Worm (Caenorhabditis elegans) whole organism, L1 larva: Measurements from ENCODE around the gene msp-49.

Source experiments
- C04F5.9 ChIP-seq: sonication (generic microtip); optimal IDR thresholded peaks from 2 replicates; lab custom pipeline; 2016; ENCODE audit warnings: missing genetic modification characterization, missing compliant biosample characterization
- C16A3.4 ChIP-seq: fragments of 150-350 bp; optimal IDR thresholded peaks from 2 replicates; lab custom pipeline; 2014; ENCODE audit warnings: missing biosample characterization, missing genetic modification characterization
- Y116A8C.19 ChIP-seq: sonication (generic microtip); optimal IDR thresholded peaks from 2 replicates; lab custom pipeline; 2016; ENCODE audit warnings: missing compliant biosample characterization, missing genetic modification characterization, borderline replicate concordance
- aly-2 ChIP-seq: fragments of 150-350 bp; optimal IDR thresholded peaks from 2 replicates; lab custom pipeline; 2014; ENCODE audit warnings: missing biosample characterization, missing genetic modification characterization
- blmp-1 ChIP-seq: fragments of 150-350 bp; optimal IDR thresholded peaks from 2 replicates; lab custom pipeline; 2014; ENCODE audit warnings: missing biosample characterization, missing genetic modification characterization
- ceh-82 ChIP-seq, 3 experiments: fragments of 150-350 bp in 1 of 3; sonication (generic microtip) in 2 of 3; optimal IDR thresholded peaks; 2 replicates each; lab custom pipeline; 2014 to 2017; ENCODE audit warnings: missing biosample characterization in 3 of 3, missing genetic modification characterization in 3 of 3
- ceh-90 ChIP-seq: sonication (generic microtip); optimal IDR thresholded peaks from 2 replicates; lab custom pipeline; 2016; ENCODE audit warnings: missing genetic modification characterization, missing compliant biosample characterization
- dpl-1 ChIP-seq, 3 experiments: fragments of 150-350 bp in 2 of 3; sonication (generic microtip) in 1 of 3; optimal IDR thresholded peaks; 2 replicates each; lab custom pipeline; 2014 to 2017; ENCODE audit warnings: missing biosample characterization in 3 of 3, missing genetic modification characterization in 3 of 3, missing genetic modification reagents in 3 of 3
- dsc-1 ChIP-seq: sonication (generic microtip); optimal IDR thresholded peaks from 2 replicates; lab custom pipeline; 2016; ENCODE audit warnings: mild to moderate bottlenecking, missing genetic modification characterization, missing compliant biosample characterization
- efl-1 ChIP-seq, 4 experiments: fragments of 150-350 bp; optimal IDR thresholded peaks in 3 of 4; peaks in 1 of 4; 1 replicate in 1 of 4; 2 replicates in 3 of 4; lab custom pipeline; 2014; ENCODE audit warnings: missing biosample characterization in 2 of 4, missing genetic modification characterization in 2 of 4, missing genetic modification reagents in 2 of 4
- egl-13 ChIP-seq: sonication (generic microtip); optimal IDR thresholded peaks from 2 replicates; lab custom pipeline; 2016; ENCODE audit warnings: missing genotype, missing genetic modification reagents, missing genetic modification characterization, missing compliant biosample characterization
- egl-27 ChIP-seq, 2 experiments: fragments of 150-350 bp in 1 of 2; sonication (generic microtip); optimal IDR thresholded peaks; 3 replicates each; lab custom pipeline; 2017 to 2018; ENCODE audit warnings: missing biosample characterization in 2 of 2, missing genetic modification characterization in 2 of 2, missing genetic modification reagents in 2 of 2
- elt-2 ChIP-seq: sonication (generic microtip); optimal IDR thresholded peaks from 2 replicates; lab custom pipeline; 2016; ENCODE audit warnings: missing genetic modification characterization, mild to moderate bottlenecking, inconsistent platforms, missing compliant biosample characterization, missing genetic modification reagents
- fkh-4 ChIP-seq: sonication (generic microtip); optimal IDR thresholded peaks from 2 replicates; lab custom pipeline; 2016; ENCODE audit warnings: missing compliant biosample characterization, missing genetic modification characterization, borderline replicate concordance
- fkh-8 ChIP-seq: sonication (generic microtip); optimal IDR thresholded peaks from 2 replicates; lab custom pipeline; 2016; ENCODE audit warnings: mild to moderate bottlenecking, missing genetic modification characterization, missing compliant biosample characterization
- grh-1 ChIP-seq: fragments of 200-800 bp; sonication (Bioruptor generic); IDR thresholded peaks from 2 replicates; pipeline ENCODE4 v1.3.6; 2022; ENCODE audit warnings: missing genetic modification reagents, missing genetic modification characterization, missing compliant biosample characterization
- hlh-17 ChIP-seq: fragments of 200-800 bp; sonication (Bioruptor generic); optimal IDR thresholded peaks from 2 replicates; lab custom pipeline; 2018; ENCODE audit warnings: missing genetic modification characterization, mild to moderate bottlenecking, missing compliant biosample characterization, moderate library complexity, borderline replicate concordance
- hlh-4 ChIP-seq: sonication (generic microtip); optimal IDR thresholded peaks from 2 replicates; lab custom pipeline; 2016; ENCODE audit warnings: mild to moderate bottlenecking, missing genetic modification characterization, missing compliant biosample characterization
- hpl-2 ChIP-seq: fragments of 150-350 bp; optimal IDR thresholded peaks from 2 replicates; lab custom pipeline; 2014; ENCODE audit warnings: missing biosample characterization, missing genetic modification reagents, missing genetic modification characterization
- jun-1 ChIP-seq: fragments of 150-350 bp; optimal IDR thresholded peaks from 2 replicates; lab custom pipeline; 2014; ENCODE audit warnings: missing biosample characterization, missing genetic modification reagents, missing genetic modification characterization
- lin-14 ChIP-seq: fragments of 200-800 bp; sonication (Bioruptor generic); optimal IDR thresholded peaks from 2 replicates; lab custom pipeline; 2018; ENCODE audit warnings: mild to moderate bottlenecking, missing genetic modification characterization, moderate library complexity, missing compliant biosample characterization
- lin-35 ChIP-seq, 2 experiments: fragments of 150-350 bp; optimal IDR thresholded peaks; 2 replicates each; lab custom pipeline; 2014; ENCODE audit warnings: missing biosample characterization in 2 of 2, missing genetic modification characterization in 2 of 2, missing genetic modification reagents in 2 of 2
- lir-3 ChIP-seq: sonication (generic microtip); optimal IDR thresholded peaks from 2 replicates; lab custom pipeline; 2016; ENCODE audit warnings: mild to moderate bottlenecking, missing genetic modification characterization, moderate library complexity, missing compliant biosample characterization; ENCODE audit not compliant: poor library complexity
- lsy-2 ChIP-seq, 2 experiments: fragments of 150-350 bp; optimal IDR thresholded peaks; 2 replicates each; lab custom pipeline; 2014; ENCODE audit warnings: missing biosample characterization in 2 of 2, missing genetic modification characterization in 2 of 2
- mab-9 ChIP-seq: fragments of 200-800 bp; sonication (Bioruptor generic); IDR thresholded peaks from 2 replicates; pipeline ENCODE4 v1.3.6; 2022; ENCODE audit warnings: missing genetic modification reagents, missing genetic modification characterization, missing compliant biosample characterization
- mdl-1 ChIP-seq, 2 experiments: fragments of 150-350 bp; optimal IDR thresholded peaks; 2 replicates each; lab custom pipeline; 2014 to 2017; ENCODE audit warnings: missing biosample characterization in 2 of 2, missing genetic modification characterization in 2 of 2, inconsistent platforms in 1 of 2
- mef-2 ChIP-seq: fragments of 150-350 bp; optimal IDR thresholded peaks from 2 replicates; lab custom pipeline; 2014; ENCODE audit warnings: missing biosample characterization, missing genetic modification characterization
- nhr-12 ChIP-seq: sonication (generic microtip); optimal IDR thresholded peaks from 2 replicates; lab custom pipeline; 2017; ENCODE audit warnings: missing biosample characterization, missing genetic modification characterization
- nhr-19 ChIP-seq: fragments of 200-800 bp; sonication (Bioruptor generic); conservative IDR thresholded peaks from 2 replicates; pipeline ENCODE4 v1.3.6; 2022; ENCODE audit warnings: missing genetic modification characterization, missing compliant biosample characterization
- nhr-20 ChIP-seq: sonication (generic microtip); optimal IDR thresholded peaks from 2 replicates; lab custom pipeline; 2016; ENCODE audit warnings: mild to moderate bottlenecking, missing genetic modification characterization, missing compliant biosample characterization
- nhr-237 ChIP-seq: fragments of 150-350 bp; optimal IDR thresholded peaks from 2 replicates; lab custom pipeline; 2014; ENCODE audit warnings: missing biosample characterization, missing genetic modification characterization
- nhr-47 ChIP-seq: sonication (generic microtip); optimal IDR thresholded peaks from 2 replicates; lab custom pipeline; 2016; ENCODE audit warnings: mild to moderate bottlenecking, missing genetic modification characterization, moderate library complexity, missing compliant biosample characterization
- nhr-71 ChIP-seq: sonication (generic microtip); optimal IDR thresholded peaks from 2 replicates; lab custom pipeline; 2016; ENCODE audit warnings: mild to moderate bottlenecking, missing genetic modification characterization, moderate library complexity, missing compliant biosample characterization
- nhr-76 ChIP-seq: sonication (generic microtip); optimal IDR thresholded peaks from 2 replicates; lab custom pipeline; 2017; ENCODE audit warnings: missing biosample characterization, missing genetic modification characterization
- nhr-77 ChIP-seq: fragments of 150-350 bp; optimal IDR thresholded peaks from 2 replicates; lab custom pipeline; 2014; ENCODE audit warnings: missing biosample characterization, missing genetic modification characterization
- nhr-84 ChIP-seq: sonication (generic microtip); optimal IDR thresholded peaks from 2 replicates; lab custom pipeline; 2017; ENCODE audit warnings: missing biosample characterization, missing genetic modification characterization
- nhr-85 ChIP-seq: sonication (generic microtip); peaks from one replicate; lab custom pipeline; 2016; ENCODE audit warnings: missing genetic modification characterization, inconsistent platforms, missing compliant biosample characterization
- nhr-90 ChIP-seq: sonication (generic microtip); optimal IDR thresholded peaks from 2 replicates; lab custom pipeline; 2016; ENCODE audit warnings: mild to moderate bottlenecking, missing genetic modification characterization, missing compliant biosample characterization; ENCODE audit not compliant: poor library complexity
- pag-3 ChIP-seq: sonication (generic microtip); optimal IDR thresholded peaks from 2 replicates; lab custom pipeline; 2017; ENCODE audit warnings: missing genetic modification characterization, mild to moderate bottlenecking, missing compliant biosample characterization, antibody characterized with exemption, borderline replicate concordance; ENCODE audit not compliant: insufficient read depth
- pqm-1 ChIP-seq: sonication (generic microtip); optimal IDR thresholded peaks from 3 replicates; lab custom pipeline; 2017; ENCODE audit warnings: missing biosample characterization, missing genetic modification characterization
- skn-1 ChIP-seq: fragments of 150-350 bp; optimal IDR thresholded peaks from 2 replicates; lab custom pipeline; 2014; ENCODE audit warnings: missing biosample characterization, missing genetic modification characterization
- swsn-7 ChIP-seq: sonication (generic microtip); optimal IDR thresholded peaks from 2 replicates; lab custom pipeline; 2016; ENCODE audit warnings: missing genetic modification characterization, missing compliant biosample characterization
- tlp-1 ChIP-seq: fragments of 150-350 bp; optimal IDR thresholded peaks from 2 replicates; lab custom pipeline; 2014; ENCODE audit warnings: missing biosample characterization, missing genetic modification characterization
- unc-30 ChIP-seq: sonication (generic microtip); optimal IDR thresholded peaks from 2 replicates; lab custom pipeline; 2017; ENCODE audit warnings: missing biosample characterization, missing genetic modification characterization
- unc-62 ChIP-seq: fragments of 150-350 bp; optimal IDR thresholded peaks from 2 replicates; lab custom pipeline; 2014; ENCODE audit warnings: missing biosample characterization, missing genetic modification reagents, missing genetic modification characterization
- unc-98 ChIP-seq: fragments of 200-800 bp; sonication (Bioruptor generic); IDR thresholded peaks from 2 replicates; pipeline ENCODE4 v1.3.6; 2022; ENCODE audit warnings: missing genetic modification characterization, missing compliant biosample characterization
- vab-15 ChIP-seq: sonication (generic microtip); optimal IDR thresholded peaks from 2 replicates; lab custom pipeline; 2017; ENCODE audit warnings: missing genotype, mild to moderate bottlenecking, missing genetic modification characterization, missing compliant biosample characterization
- zip-4 ChIP-seq: fragments of 200-800 bp; sonication (Bioruptor generic); optimal IDR thresholded peaks from 2 replicates; lab custom pipeline; 2018; ENCODE audit warnings: mild to moderate bottlenecking, missing genetic modification characterization, moderate library complexity, missing compliant biosample characterization
- ztf-11 ChIP-seq, 2 experiments: sonication (generic microtip); optimal IDR thresholded peaks; 2 replicates each; lab custom pipeline; 2016 to 2017; ENCODE audit warnings: missing genetic modification characterization in 2 of 2, missing biosample characterization in 1 of 2, missing compliant biosample characterization in 1 of 2
- ztf-4 ChIP-seq: fragments of 150-350 bp; optimal IDR thresholded peaks from 2 replicates; lab custom pipeline; 2014; ENCODE audit warnings: missing biosample characterization, missing genetic modification characterization

The msp-49 gene

DNA sequence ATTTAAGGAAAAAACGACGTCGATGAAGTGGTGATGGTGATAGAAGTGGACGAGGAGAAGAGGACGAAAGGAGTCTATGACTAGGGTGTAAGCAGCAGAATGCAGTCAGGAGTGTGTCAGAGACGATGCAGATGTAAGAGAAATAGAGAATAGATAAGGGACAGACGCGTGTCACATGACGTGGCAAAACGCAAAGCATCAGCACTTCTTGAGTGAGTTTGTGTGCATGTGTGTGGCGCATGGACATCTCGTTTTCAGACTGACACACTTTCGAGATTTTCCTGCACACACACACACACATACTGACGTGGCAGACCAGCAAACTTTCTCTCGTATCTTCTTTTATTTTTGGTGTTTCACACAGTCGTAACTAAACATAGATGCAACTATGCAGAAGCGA, 11.7 kb upstream of the msp-49 start (continued):
- TF ChIP-seq unc-98 (GFP tag; lab: Robert Waterston, UW) (no peak), aly-2 (tag; lab: Kevin White, UChicago) (no peak), elt-2 (tag; lab: Kevin White, UChicago) (peak; percentile 97), unc-62 (GFP tag; lab: Kevin White, UChicago) (no peak), lir-3 (peak; percentile 53), pqm-1 (tag; lab: Kevin White, UChicago) (peak; percentile 56), jun-1 (tag; lab: Kevin White, UChicago) (peak; percentile 53), nhr-76 (no peak), ceh-90 (tag; lab: Kevin White, UChicago) (no peak), hpl-2 (no peak), mab-9 (GFP tag; lab: Robert Waterston, UW) (no peak), grh-1 (GFP tag; lab: Robert Waterston, UW) (no peak), nhr-12 (tag; lab: Kevin White, UChicago) (no peak), unc-30 (tag; lab: Kevin White, UChicago) (no peak), C04F5.9 (tag; lab: Kevin White, UChicago) (no peak), C16A3.4 (tag; lab: Kevin White, UChicago) (peak; percentile 15), blmp-1 (tag; lab: Kevin White, UChicago) (no peak), vab-15 (tag; lab: Kevin White, UChicago) (no peak), mef-2 (tag; lab: Kevin White, UChicago) (peak; percentile 2), lsy-2 (tag; optimal IDR thresholded peaks at IDR 0.05; lab: Kevin White, UChicago) (peak; percentile 57 to 67), zip-4 (no peak), Y116A8C.19 (tag; lab: Kevin White, UChicago) (no peak), egl-27 (tag; optimal IDR thresholded peaks at IDR 0.05; lab: Kevin White, UChicago) (no peak), pag-3 (tag; lab: Kevin White, UChicago) (no peak), nhr-20 (tag; lab: Kevin White, UChicago) (peak; percentile 80), hlh-17 (GFP tag; lab: Kevin White, UChicago) (no peak), ceh-82 (tag; optimal IDR thresholded peaks at IDR 0.05; lab: Kevin White, UChicago) (peak in 2 of 3 experiments; percentile 35 to 36), egl-13 (tag; lab: Kevin White, UChicago) (peak; percentile 41), nhr-19 (GFP tag; lab: Robert Waterston, UW) (peak; percentile 63), efl-1 (optimal IDR thresholded peaks at IDR 0.05; lab: Kevin White, UChicago) (peak; percentile 43 to 46), efl-1 (GFP tag; optimal IDR thresholded peaks at IDR 0.05 in 1 of 2; lab: Kevin White, UChicago) (peak in 1 of 2 experiments; percentile 90), tlp-1 (tag; lab: Kevin White, UChicago) (no peak), hlh-4 (no peak)

ce11 chrII:5183207-5183606, 11.0 kb upstream of the msp-49 start:
- TF ChIP-seq ztf-4 (peak; percentile 16), lin-35 (GFP tag; optimal IDR thresholded peaks at IDR 0.05; lab: Kevin White, UChicago) (no peak), swsn-7 (tag; lab: Kevin White, UChicago) (peak; percentile 3), blmp-1 (tag; lab: Kevin White, UChicago) (peak; percentile 19), nhr-20 (tag; lab: Kevin White, UChicago) (peak; percentile 9), nhr-71 (peak; percentile 44), nhr-237 (tag; lab: Kevin White, UChicago) (no peak), zip-4 (no peak), ztf-11 (tag; optimal IDR thresholded peaks at IDR 0.05; lab: Kevin White, UChicago) (no peak), lin-14 (GFP tag; lab: Kevin White, UChicago) (peak; percentile 18), nhr-85 (tag; lab: Kevin White, UChicago) (peak; percentile 52), nhr-47 (peak; percentile 22), pqm-1 (tag; lab: Kevin White, UChicago) (no peak), lsy-2 (tag; optimal IDR thresholded peaks at IDR 0.05; lab: Kevin White, UChicago) (no peak), ceh-82 (tag; optimal IDR thresholded peaks at IDR 0.05; lab: Kevin White, UChicago) (no peak), fkh-8 (tag; lab: Kevin White, UChicago) (no peak), nhr-76 (no peak), dsc-1 (peak; percentile 63), nhr-12 (tag; lab: Kevin White, UChicago) (no peak), unc-30 (tag; lab: Kevin White, UChicago) (no peak), dpl-1 (GFP tag; optimal IDR thresholded peaks at IDR 0.05; lab: Kevin White, UChicago) (no peak), nhr-84 (tag; lab: Kevin White, UChicago) (no peak), mdl-1 (tag; optimal IDR thresholded peaks at IDR 0.05; lab: Kevin White, UChicago) (no peak), nhr-77 (tag; lab: Kevin White, UChicago) (no peak), nhr-90 (tag; lab: Kevin White, UChicago) (no peak), skn-1 (no peak), fkh-4 (tag; lab: Kevin White, UChicago) (no peak)
